Worm (Caenorhabditis elegans): Measurements from ENCODE around the gene unc-39.

DNA sequence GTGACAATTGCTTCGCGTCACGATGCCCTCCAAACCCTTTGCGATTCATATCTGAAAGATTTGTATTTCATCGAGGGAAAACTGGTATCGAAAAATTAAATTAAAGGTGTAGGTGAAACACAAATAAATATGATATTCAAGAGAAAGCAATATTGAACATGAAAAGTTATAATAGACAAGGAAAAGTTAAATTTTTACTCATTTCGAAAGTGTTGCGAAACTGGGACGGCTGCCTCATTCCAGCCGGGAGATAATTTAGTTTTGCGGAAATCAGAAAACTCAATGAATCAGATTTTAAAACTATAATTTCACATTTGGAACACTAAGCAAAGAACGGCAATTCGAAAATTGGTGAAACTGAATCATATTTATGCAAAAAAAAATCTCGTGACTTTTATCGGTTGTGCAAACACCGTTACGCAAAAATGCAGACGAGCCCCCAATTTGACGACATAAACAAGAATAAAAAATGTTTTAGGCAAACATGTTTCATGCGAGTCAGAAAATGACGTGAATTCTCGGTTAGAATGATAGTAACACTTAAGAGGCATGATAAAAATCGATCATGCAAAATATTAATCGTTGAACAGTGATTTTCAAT, 42.2 kb downstream of the unc-39 start, which contains the start of the genes nxf-1 and C15H11.11:
- peak; percentile 56 for TF ChIP-seq ces-1 (GFP tag; optimal IDR thresholded peaks at IDR 0.05)
- peak; percentile 13 for TF ChIP-seq pha-4 (tag; optimal IDR thresholded peaks at IDR 0.05)
- no peak for TF ChIP-seq blmp-1 (tag; optimal IDR thresholded peaks at IDR 0.05)
- TF ChIP-seq ztf-11 (tag; optimal IDR thresholded peaks at IDR 0.05): no peak
- TF ChIP-seq elt-1 (tag; optimal IDR thresholded peaks at IDR 0.05; ENCODE audit: borderline replicate concordance, insufficient read depth): no peak
- no peak for TF ChIP-seq nhr-2 (tag; optimal IDR thresholded peaks at IDR 0.05)
- no peak for TF ChIP-seq unc-39 (tag; optimal IDR thresholded peaks at IDR 0.05)

All from whole organism, mixed stage, embryonic.